Worm (Caenorhabditis elegans): ENCODE results near the gene F45D3.1.

The F45D3.1 gene

ce11 chrV:12491070-12491643, 35.7 kb upstream of the F45D3.1 start (continued):
- TF ChIP-seq ceh-58 (GFP tag; IDR thresholded peaks at IDR 0.05) (no peak), aptf-2 (GFP tag; conservative IDR thresholded peaks at IDR 0.05) (no peak), sdz-38 (tag; optimal IDR thresholded peaks at IDR 0.05) (no peak), cebp-2 (GFP tag; IDR thresholded peaks at IDR 0.05) (0 out of 2 replicates have a peak, but pooled peaks have one; percentile 45), hrde-1 (tag; optimal IDR thresholded peaks at IDR 0.05; ENCODE audit: borderline replicate concordance) (peak; percentile 24), Y95B8A.8 (GFP tag; IDR thresholded peaks at IDR 0.05) (no peak), ets-4 (GFP tag; optimal IDR thresholded peaks at IDR 0.05) (no peak), T26A5.8 (tag; optimal IDR thresholded peaks at IDR 0.05) (no peak), mes-4 (tag; optimal IDR thresholded peaks at IDR 0.05) (peak; percentile 40), atf-7 (tag; optimal IDR thresholded peaks at IDR 0.05) (peak; percentile 10), egrh-3 (GFP tag; IDR thresholded peaks at IDR 0.05) (0 out of 2 replicates have a peak, but pooled peaks have one; percentile 23), hmg-1.2 (GFP tag; IDR thresholded peaks at IDR 0.05) (peak; percentile 97), lsl-1 (GFP tag; optimal IDR thresholded peaks at IDR 0.05) (peak; percentile 70), F39B2.1 (GFP tag; IDR thresholded peaks at IDR 0.05) (0 out of 2 replicates have a peak, but pooled peaks have one; percentile 85), dpl-1 (GFP tag; optimal IDR thresholded peaks at IDR 0.05) (no peak), F57A8.1 (GFP tag; optimal IDR thresholded peaks at IDR 0.05) (no peak), hmg-20 (GFP tag; IDR thresholded peaks at IDR 0.05) (peak; percentile 56; the same call in 1 of the 2 replicates), nhr-179 (tag; optimal IDR thresholded peaks at IDR 0.05) (no peak), T07F8.4 (tag; optimal IDR thresholded peaks at IDR 0.05) (no peak), mxl-1 (tag; optimal IDR thresholded peaks at IDR 0.05) (no peak), K12H6.12 (tag; optimal IDR thresholded peaks at IDR 0.05) (no peak), nfya-2 (GFP tag; IDR thresholded peaks at IDR 0.05) (no peak), Y56A3A.18 (GFP tag; IDR thresholded peaks at IDR 0.05) (peak; percentile 90), chd-7 (tag; optimal IDR thresholded peaks at IDR 0.05) (no peak), sea-2 (GFP tag; IDR thresholded peaks at IDR 0.05) (no peak), mcd-1 (GFP tag; IDR thresholded peaks at IDR 0.05) (peak; percentile 81), ceh-40 (GFP tag; IDR thresholded peaks at IDR 0.05) (no peak), xnd-1 (tag; optimal IDR thresholded peaks at IDR 0.05) (peak; percentile 36), aptf-3 (GFP tag; IDR thresholded peaks at IDR 0.05) (no peak), C17E4.6 (GFP tag; IDR thresholded peaks at IDR 0.05) (0 out of 2 replicates have a peak, but pooled peaks have one; percentile 9), F10E7.11 (tag; optimal IDR thresholded peaks at IDR 0.05) (no peak), nhr-120 (GFP tag; IDR thresholded peaks at IDR 0.05) (no peak), madf-10 (tag; optimal IDR thresholded peaks at IDR 0.05) (peak; percentile 38), nfyb-1 (GFP tag; IDR thresholded peaks at IDR 0.05) (peak; percentile 87), K11D2.4 (GFP tag; IDR thresholded peaks at IDR 0.05) (peak; percentile 68; the same call in 1 of the 2 replicates), egl-44 (GFP tag; IDR thresholded peaks at IDR 0.05) (peak; percentile 44; the same call in 1 of the 2 replicates), ztf-26 (tag; optimal IDR thresholded peaks at IDR 0.05) (peak; percentile 1), F23B12.7 (tag; optimal IDR thresholded peaks at IDR 0.05; ENCODE audit: insufficient read depth) (peak; percentile 56), B0261.1 (tag; optimal IDR thresholded peaks at IDR 0.05) (peak; percentile 37), bed-2 (GFP tag; IDR thresholded peaks at IDR 0.05) (0 out of 2 replicates have a peak, but pooled peaks have one; percentile 29), die-1 (tag; optimal IDR thresholded peaks at IDR 0.05) (peak; percentile 9), gei-17 (GFP tag; optimal IDR thresholded peaks at IDR 0.05) (no peak), hsf-1 (GFP tag; IDR thresholded peaks at IDR 0.05) (peak; percentile 72), nhr-27 (tag; optimal IDR thresholded peaks at IDR 0.05) (no peak), mel-28 (tag; optimal IDR thresholded peaks at IDR 0.05; ENCODE audit: borderline replicate concordance) (no peak), lin-26 (GFP tag; IDR thresholded peaks at IDR 0.05) (no peak), zim-3 (tag; optimal IDR thresholded peaks at IDR 0.05) (no peak), lin-40 (tag; optimal IDR thresholded peaks at IDR 0.05) (peak; percentile 54), akir-1 (GFP tag; optimal IDR thresholded peaks at IDR 0.05) (no peak)

All from whole organism, young adult.